Worm (Caenorhabditis elegans) whole organism, L4 larva: ENCODE results near the gene C04A2.15.

Experiments
- F37D6.2 ChIP-seq: sonication (generic microtip); optimal IDR thresholded peaks from 2 replicates; lab custom pipeline; 2016; ENCODE audit warnings: mild to moderate bottlenecking, missing genetic modification characterization, missing compliant biosample characterization
- F44E2.7 ChIP-seq: fragments of 200-800 bp; sonication (Bioruptor generic); IDR thresholded peaks from 2 replicates; pipeline ENCODE4 v2.1.2; 2022; ENCODE audit warnings: missing genetic modification characterization, missing compliant biosample characterization
- T20F7.1 ChIP-seq: fragments of 200-800 bp; sonication (Bioruptor generic); optimal IDR thresholded peaks from 2 replicates; lab custom pipeline; 2018; ENCODE audit warnings: mild to moderate bottlenecking, missing genetic modification characterization, missing compliant biosample characterization
- aha-1 ChIP-seq: fragments of 150-350 bp; peaks from one replicate; lab custom pipeline; 2014; ENCODE audit warnings: missing biosample characterization, missing genetic modification characterization
- ama-1 ChIP-seq: fragments of 150-350 bp; optimal IDR thresholded peaks from 2 replicates; lab custom pipeline; 2014; ENCODE audit warnings: inconsistent platforms, mixed read lengths
- ceh-28 ChIP-seq: fragments of 150-350 bp; optimal IDR thresholded peaks from 2 replicates; lab custom pipeline; 2014; ENCODE audit warnings: missing biosample characterization, missing genetic modification reagents, missing genetic modification characterization
- ceh-44 ChIP-seq: fragments of 200-800 bp; sonication (Bioruptor generic); IDR thresholded peaks from 2 replicates; pipeline ENCODE4 v1.3.6; 2022; ENCODE audit warnings: missing genetic modification reagents, missing genetic modification characterization, missing compliant biosample characterization
- ceh-82 ChIP-seq: sonication (generic microtip); optimal IDR thresholded peaks from 2 replicates; lab custom pipeline; 2017; ENCODE audit warnings: missing biosample characterization, missing genetic modification characterization
- ces-1 ChIP-seq: fragments of 150-350 bp; sonication (generic microtip); optimal IDR thresholded peaks from 4 replicates; lab custom pipeline; 2014; ENCODE audit warnings: missing biosample characterization, missing genetic modification reagents, missing genetic modification characterization
- ctbp-1 ChIP-seq: fragments of 200-800 bp; sonication (Bioruptor generic); IDR thresholded peaks from 2 replicates; pipeline ENCODE4 v1.3.6; 2022; ENCODE audit warnings: missing genetic modification reagents, missing genetic modification characterization, missing compliant biosample characterization
- daf-16 ChIP-seq, 3 experiments: sonication (generic microtip); optimal IDR thresholded peaks; 2 replicates each; lab custom pipeline; 2016 to 2017; ENCODE audit warnings: missing genetic modification characterization in 3 of 3, missing genetic modification reagents in 3 of 3, mild to moderate bottlenecking in 2 of 3, missing compliant biosample characterization in 2 of 3, missing biosample characterization in 1 of 3, moderate library complexity in 1 of 3
- daf-19 ChIP-seq: fragments of 200-800 bp; sonication (Bioruptor generic); conservative IDR thresholded peaks from 2 replicates; pipeline ENCODE4 v1.3.6; 2022; ENCODE audit warnings: missing genetic modification characterization, missing compliant biosample characterization
- dmd-8 ChIP-seq: fragments of 200-800 bp; sonication (Bioruptor generic); IDR thresholded peaks from 2 replicates; pipeline ENCODE4 v1.3.6; 2022; ENCODE audit warnings: missing genetic modification characterization, missing compliant biosample characterization
- dve-1 ChIP-seq: sonication (generic microtip); optimal IDR thresholded peaks from 2 replicates; lab custom pipeline; 2017; ENCODE audit warnings: antibody characterized with exemption, mild to moderate bottlenecking, missing genetic modification characterization, missing compliant biosample characterization; ENCODE audit not compliant: insufficient read depth
- egl-27 ChIP-seq: sonication (generic microtip); optimal IDR thresholded peaks from 3 replicates; lab custom pipeline; 2017; ENCODE audit warnings: missing biosample characterization, missing genetic modification reagents, missing genetic modification characterization
- hlh-11 ChIP-seq: fragments of 200-800 bp; sonication (Bioruptor generic); optimal IDR thresholded peaks from 2 replicates; lab custom pipeline; 2018; ENCODE audit warnings: mild to moderate bottlenecking, missing genetic modification characterization, missing compliant biosample characterization
- hlh-30 ChIP-seq: sonication (generic microtip); optimal IDR thresholded peaks from 2 replicates; lab custom pipeline; 2017; ENCODE audit warnings: antibody characterized with exemption, mild to moderate bottlenecking, missing genetic modification characterization, missing compliant biosample characterization; ENCODE audit not compliant: insufficient read depth
- hmg-1.1 ChIP-seq: fragments of 200-800 bp; sonication (Bioruptor generic); IDR thresholded peaks from 2 replicates; pipeline ENCODE4 v1.3.6; 2022; ENCODE audit warnings: missing genetic modification reagents, missing genetic modification characterization, missing compliant biosample characterization
- lin-29 ChIP-seq: fragments of 200-800 bp; sonication (Bioruptor generic); IDR thresholded peaks from 2 replicates; pipeline ENCODE4 v1.3.6; 2022; ENCODE audit warnings: missing genetic modification reagents, missing genetic modification characterization, missing compliant biosample characterization
- lir-3 ChIP-seq: sonication (generic microtip); optimal IDR thresholded peaks from 2 replicates; lab custom pipeline; 2016; ENCODE audit warnings: mild to moderate bottlenecking, missing genetic modification characterization, missing compliant biosample characterization
- lsy-2 ChIP-seq, 2 experiments: fragments of 150-350 bp in 1 of 2; sonication (generic microtip) in 1 of 2; optimal IDR thresholded peaks; 2 replicates each; lab custom pipeline; 2014 to 2017; ENCODE audit warnings: missing biosample characterization in 2 of 2, missing genetic modification characterization in 2 of 2
- mdl-1 ChIP-seq, 2 experiments: fragments of 150-350 bp in 1 of 2; sonication (generic microtip) in 1 of 2; optimal IDR thresholded peaks; 2 replicates each; lab custom pipeline; 2014 to 2017; ENCODE audit warnings: missing biosample characterization in 2 of 2, missing genetic modification characterization in 2 of 2
- mes-2 ChIP-seq: sonication (generic microtip); optimal IDR thresholded peaks from 2 replicates; lab custom pipeline; 2016; ENCODE audit warnings: missing genotype, mild to moderate bottlenecking, missing genetic modification characterization, missing compliant biosample characterization; ENCODE audit not compliant: poor library complexity, severe bottlenecking
- nhr-10 ChIP-seq: fragments of 150-350 bp; optimal IDR thresholded peaks from 2 replicates; lab custom pipeline; 2014; ENCODE audit warnings: missing biosample characterization, missing genetic modification characterization
- nhr-111 ChIP-seq: fragments of 200-800 bp; sonication (Bioruptor generic); optimal IDR thresholded peaks from 2 replicates; lab custom pipeline; 2018; ENCODE audit warnings: mild to moderate bottlenecking, missing genetic modification characterization, missing compliant biosample characterization
- nhr-237 ChIP-seq: sonication (generic microtip); optimal IDR thresholded peaks from 2 replicates; lab custom pipeline; 2017; ENCODE audit warnings: missing biosample characterization, missing genetic modification characterization
- nhr-28 ChIP-seq: fragments of 150-350 bp; optimal IDR thresholded peaks from 2 replicates; lab custom pipeline; 2014; ENCODE audit warnings: missing biosample characterization, missing genetic modification characterization
- nhr-6 ChIP-seq: fragments of 150-350 bp; optimal IDR thresholded peaks from 2 replicates; lab custom pipeline; 2014; ENCODE audit warnings: missing biosample characterization, missing genetic modification characterization
- pha-4 ChIP-seq, 2 experiments: fragments of 150-350 bp in 1 of 2; fragments of 200-800 bp in 1 of 2; sonication (Bioruptor generic) in 1 of 2; IDR thresholded peaks in 1 of 2; optimal IDR thresholded peaks in 1 of 2; 2 replicates each; pipeline versions ENCODE4 v1.3.6 to Lab custom; 2014 to 2022; ENCODE audit warnings: missing genetic modification characterization in 2 of 2, missing genetic modification reagents in 2 of 2, missing biosample characterization in 1 of 2, missing compliant biosample characterization in 1 of 2
- php-3 ChIP-seq: fragments of 200-800 bp; sonication (Bioruptor generic); IDR thresholded peaks from 2 replicates; pipeline ENCODE4 v1.3.6; 2022; ENCODE audit warnings: missing genetic modification reagents, missing genetic modification characterization, missing compliant biosample characterization
- set-16 ChIP-seq: fragments of 200-800 bp; sonication (Bioruptor generic); IDR thresholded peaks from 2 replicates; pipeline ENCODE4 v1.3.6; 2022; ENCODE audit warnings: missing genetic modification reagents, missing genetic modification characterization, missing compliant biosample characterization
- tag-97 ChIP-seq: fragments of 200-800 bp; sonication (Bioruptor generic); IDR thresholded peaks from 2 replicates; pipeline ENCODE4 v1.3.6; 2022; ENCODE audit warnings: missing genetic modification characterization, missing compliant biosample characterization
- tra-1 ChIP-seq: fragments of 200-800 bp; sonication (Bioruptor generic); IDR thresholded peaks from 2 replicates; pipeline ENCODE4 v1.3.6; 2022; ENCODE audit warnings: missing genetic modification reagents, missing genetic modification characterization, missing compliant biosample characterization
- unc-62 ChIP-seq, 3 experiments: fragments of 150-350 bp in 1 of 3; sonication (generic microtip); optimal IDR thresholded peaks in 2 of 3; peaks in 1 of 3; 1 replicate in 1 of 3; 2 replicates in 2 of 3; lab custom pipeline; 2014 to 2017; ENCODE audit warnings: missing biosample characterization in 3 of 3, missing genetic modification characterization in 3 of 3, missing genetic modification reagents in 3 of 3, missing genotype in 1 of 3
- zip-11 ChIP-seq: fragments of 200-800 bp; sonication (Bioruptor generic); IDR thresholded peaks from 2 replicates; pipeline ENCODE4 v1.3.6; 2022; ENCODE audit warnings: missing genetic modification characterization, missing compliant biosample characterization
- zip-2 ChIP-seq: fragments of 150-350 bp; optimal IDR thresholded peaks from 2 replicates; lab custom pipeline; 2014; ENCODE audit warnings: missing biosample characterization, missing genetic modification characterization

Gene C04A2.15

DNA sequence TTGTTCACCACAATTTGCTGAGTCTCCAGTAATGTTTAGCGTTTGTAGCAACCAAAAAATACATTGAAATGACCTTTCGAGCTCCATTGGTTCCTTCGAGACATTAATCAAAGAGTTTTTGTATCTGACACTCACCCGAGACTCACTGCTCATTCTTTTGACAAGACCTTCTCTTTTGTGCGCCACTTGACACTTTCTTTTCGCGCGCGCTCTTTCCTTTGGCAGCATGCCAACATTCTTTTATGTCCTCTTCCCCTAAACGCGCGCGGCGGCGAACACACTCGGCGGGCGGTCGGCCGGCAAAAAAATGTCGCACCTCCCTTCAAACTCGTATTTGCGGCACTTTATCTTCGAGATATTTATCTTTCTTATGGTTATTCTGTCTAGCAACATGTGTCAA is 8.4 kb upstream of the C04A2.15 start (continued):
- TF ChIP-seq hmg-1.1 (GFP tag; lab: Robert Waterston, UW): peak; percentile 29; the same call in 1 of the 2 replicates
- TF ChIP-seq tra-1 (GFP tag; lab: Robert Waterston, UW): 0 out of 2 replicates have a peak, but pooled peaks have one; percentile 37
- no peak for TF ChIP-seq F44E2.7 (GFP tag; lab: Robert Waterston, UW)
- no peak for TF ChIP-seq ctbp-1 (GFP tag; lab: Robert Waterston, UW)
- peak in 1 of 2 experiments; percentile 76 for TF ChIP-seq unc-62 (GFP tag; optimal IDR thresholded peaks at IDR 0.05 in 1 of 2; lab: Kevin White, UChicago)
- no peak for TF ChIP-seq unc-62 (tag; optimal IDR thresholded peaks at IDR 0.05; lab: Kevin White, UChicago)
- TF ChIP-seq php-3 (GFP tag; lab: Robert Waterston, UW): 0 out of 2 replicates have a peak, but pooled peaks have one; percentile 8
- TF ChIP-seq daf-19 (GFP tag; lab: Robert Waterston, UW): no peak
- 0 out of 2 replicates have a peak, but pooled peaks have one; percentile 23 for TF ChIP-seq dmd-8 (GFP tag; lab: Robert Waterston, UW)
- no peak for TF ChIP-seq tag-97 (GFP tag; lab: Robert Waterston, UW)
- TF ChIP-seq set-16 (GFP tag; lab: Robert Waterston, UW): peak; percentile 48
- no peak for TF ChIP-seq nhr-111 (GFP tag; lab: Kevin White, UChicago)

DNA sequence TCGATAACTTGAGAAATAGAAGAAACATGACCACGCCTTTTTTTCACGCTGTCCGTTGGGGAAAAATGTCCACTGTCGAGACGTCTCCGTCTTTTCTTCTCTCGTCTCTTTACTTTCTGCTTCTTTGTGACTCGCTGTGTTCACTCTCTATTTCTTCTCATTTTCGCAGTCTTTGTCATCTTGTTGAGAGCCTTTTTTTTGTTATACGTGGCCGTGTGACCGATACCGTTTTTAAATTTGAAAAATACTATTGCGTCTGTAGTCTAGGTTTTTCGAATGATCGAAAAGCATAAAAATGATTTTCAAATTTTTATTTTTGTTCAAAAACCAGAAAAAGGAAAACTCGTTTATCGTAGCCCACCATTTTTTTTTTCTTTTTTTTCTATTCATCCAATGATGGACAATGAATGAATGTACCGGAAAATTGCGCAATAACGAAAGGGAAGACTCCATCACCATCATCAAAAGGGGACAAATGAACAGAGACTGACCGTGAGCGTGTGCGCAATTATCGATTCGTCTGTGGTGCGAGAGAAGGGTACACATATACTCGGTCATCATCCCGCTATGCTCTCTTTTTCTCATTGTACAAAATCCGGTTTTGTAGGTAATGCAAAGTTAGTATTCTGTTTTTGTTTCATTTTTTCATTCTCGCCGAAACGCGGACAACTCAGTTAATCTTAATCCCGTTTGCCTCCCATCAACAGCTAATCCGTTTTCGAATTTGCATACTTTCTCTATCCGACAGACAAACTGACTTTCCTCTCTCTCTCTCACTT is 7.6 kb upstream of the C04A2.15 start:
- TF ChIP-seq aha-1 (tag; lab: Kevin White, UChicago) (peak; percentile 12), mes-2 (tag; lab: Kevin White, UChicago) (peak; percentile 45), hlh-30 (tag; lab: Kevin White, UChicago) (peak; percentile 47), pha-4 (GFP tag; IDR thresholded peaks at IDR 0.05; lab: Robert Waterston, UW) (no peak), pha-4 (tag; optimal IDR thresholded peaks at IDR 0.05; lab: Kevin White, UChicago) (no peak), ceh-28 (tag; lab: Kevin White, UChicago) (peak; percentile 48), dve-1 (tag; lab: Kevin White, UChicago) (peak; percentile 36), unc-62 (GFP tag; optimal IDR thresholded peaks at IDR 0.05 in 1 of 2; lab: Kevin White, UChicago) (peak in 1 of 2 experiments; percentile 84), unc-62 (tag; optimal IDR thresholded peaks at IDR 0.05; lab: Kevin White, UChicago) (no peak), ces-1 (GFP tag; lab: Kevin White, UChicago) (peak; percentile 42), lin-29 (GFP tag; lab: Robert Waterston, UW) (no peak), lsy-2 (tag; optimal IDR thresholded peaks at IDR 0.05; lab: Kevin White, UChicago) (peak in 1 of 2 experiments; percentile 18)

DNA sequence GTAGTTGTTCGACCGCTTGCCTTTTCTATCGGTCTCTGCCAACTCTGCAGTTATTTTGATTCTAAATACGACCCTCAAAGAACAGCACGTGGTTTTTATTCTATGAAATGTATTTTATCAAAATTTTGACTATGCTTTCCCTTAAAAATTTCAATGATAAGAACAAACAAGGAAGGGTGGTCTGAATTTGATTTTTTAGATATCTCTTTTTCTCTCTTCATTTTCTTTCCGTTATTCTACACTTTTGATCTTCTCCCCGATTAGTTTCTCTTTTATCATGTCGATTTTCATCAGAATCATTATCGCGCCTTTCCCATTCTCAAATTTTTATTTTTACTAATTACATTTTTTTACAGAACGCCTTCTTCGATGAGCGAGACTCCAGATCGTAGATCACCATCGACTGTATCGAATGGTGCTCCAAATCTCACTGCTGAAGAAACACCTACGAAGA is 7.0 kb upstream of the C04A2.15 start:
- TF ChIP-seq daf-16 (GFP tag; optimal IDR thresholded peaks at IDR 0.05; lab: Kevin White, UChicago) (no peak), daf-16 (tag; optimal IDR thresholded peaks at IDR 0.05; lab: Kevin White, UChicago) (peak; percentile 8), mdl-1 (tag; optimal IDR thresholded peaks at IDR 0.05; lab: Kevin White, UChicago) (peak in 1 of 2 experiments; percentile 38), nhr-28 (peak; percentile 53), dve-1 (tag; lab: Kevin White, UChicago) (peak; percentile 48), ceh-44 (GFP tag; lab: Robert Waterston, UW) (no peak)

DNA sequence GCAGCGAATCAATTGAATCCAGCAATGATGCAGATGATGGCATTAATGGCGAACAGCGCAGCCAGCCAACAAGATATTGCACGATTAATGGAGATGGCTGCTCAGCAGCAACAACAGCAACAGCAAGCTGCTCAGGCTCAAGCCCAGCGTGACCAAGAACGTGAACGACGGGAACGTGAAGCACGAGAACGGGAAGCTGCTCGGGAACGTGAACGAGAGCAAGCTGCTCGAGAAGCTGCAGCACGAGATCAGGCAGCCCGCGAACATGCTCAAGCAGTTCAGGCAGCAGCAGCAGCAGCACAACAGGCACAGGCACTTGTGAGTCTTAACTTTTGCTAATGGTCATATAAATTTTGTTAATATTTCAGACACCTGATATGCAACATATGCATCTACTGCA is 5.3 kb upstream of the C04A2.15 start:
- TF ChIP-seq nhr-237 (tag; lab: Kevin White, UChicago): no peak
- TF ChIP-seq zip-2: no peak
- no peak for TF ChIP-seq lir-3 (tag; lab: Kevin White, UChicago)
- TF ChIP-seq hlh-30 (tag; lab: Kevin White, UChicago): peak; percentile 7
- no peak for TF ChIP-seq T20F7.1 (GFP tag; lab: Kevin White, UChicago)
- TF ChIP-seq nhr-10 (tag; lab: Kevin White, UChicago): no peak
- TF ChIP-seq hlh-11 (tag; lab: Kevin White, UChicago): no peak
- TF ChIP-seq zip-11 (GFP tag; lab: Robert Waterston, UW): no peak
- no peak for TF ChIP-seq ama-1 (lab: Kevin White, UChicago)
- no peak for TF ChIP-seq egl-27
- TF ChIP-seq nhr-111 (GFP tag; lab: Kevin White, UChicago): no peak
- TF ChIP-seq set-16 (GFP tag; lab: Robert Waterston, UW): peak; percentile 86
- TF ChIP-seq nhr-6 (tag; lab: Kevin White, UChicago): no peak
- no peak for TF ChIP-seq pha-4 (GFP tag; IDR thresholded peaks at IDR 0.05; lab: Robert Waterston, UW)
- no peak for TF ChIP-seq pha-4 (tag; optimal IDR thresholded peaks at IDR 0.05; lab: Kevin White, UChicago)
- TF ChIP-seq F37D6.2 (tag; lab: Kevin White, UChicago): no peak
- no peak for TF ChIP-seq ceh-82
